Fruit fly (Drosophila melanogaster) whole organism, embryonic: ENCODE data around the gene CG4101.

Source experiments
- Adf1 ChIP-seq: fragments of 200-800 bp; sonication (Bioruptor generic); IDR thresholded peaks from 2 replicates; pipeline ENCODE4 v1.3.6; 2022; ENCODE audit warnings: missing biosample characterization, missing genetic modification characterization
- CG10321 ChIP-seq: fragments of 200-800 bp; sonication (Bioruptor generic); IDR thresholded peaks from 2 replicates; pipeline ENCODE4 v1.3.6; 2022; ENCODE audit warnings: missing biosample characterization, missing genetic modification characterization
- CG10431 ChIP-seq: fragments of 200-800 bp; sonication (Bioruptor generic); optimal IDR thresholded peaks from 3 replicates; lab custom pipeline; 2018; ENCODE audit warnings: missing biosample characterization, mild to moderate bottlenecking, missing genetic modification characterization
- CG10543 ChIP-seq: fragments of 200-800 bp; sonication (Bioruptor generic); optimal IDR thresholded peaks from 3 replicates; lab custom pipeline; 2017; ENCODE audit warnings: missing biosample characterization, mild to moderate bottlenecking, missing genetic modification characterization, moderate library complexity
- CG11398 ChIP-seq: fragments of 200-800 bp; sonication (Bioruptor generic); optimal IDR thresholded peaks from 2 replicates; lab custom pipeline; 2016; ENCODE audit warnings: missing biosample characterization, missing genetic modification characterization
- CG11696 ChIP-seq: fragments of 200-800 bp; sonication (Bioruptor generic); IDR thresholded peaks from 2 replicates; pipeline ENCODE4 v1.3.6; 2022; ENCODE audit warnings: missing biosample characterization, missing genetic modification characterization
- CG11723 ChIP-seq: fragments of 200-800 bp; sonication (Bioruptor generic); optimal IDR thresholded peaks from 2 replicates; lab custom pipeline; 2017; ENCODE audit warnings: missing biosample characterization, mild to moderate bottlenecking, missing genetic modification characterization
- CG12155 ChIP-seq: fragments of 200-800 bp; sonication (Bioruptor generic); optimal IDR thresholded peaks from 3 replicates; lab custom pipeline; 2016; ENCODE audit warnings: missing biosample characterization, missing genetic modification characterization
- CG13296 ChIP-seq: fragments of 200-800 bp; sonication (Bioruptor generic); optimal IDR thresholded peaks from 3 replicates; lab custom pipeline; 2018; ENCODE audit warnings: missing biosample characterization, mild to moderate bottlenecking, missing genetic modification characterization
- CG1647 ChIP-seq: fragments of 200-800 bp; sonication (Bioruptor generic); optimal IDR thresholded peaks from 3 replicates; lab custom pipeline; 2016; ENCODE audit warnings: missing biosample characterization, missing genetic modification characterization
- CG17802 ChIP-seq: fragments of 200-800 bp; sonication (Bioruptor generic); optimal IDR thresholded peaks from 2 replicates; lab custom pipeline; 2018; ENCODE audit warnings: missing biosample characterization, mild to moderate bottlenecking, missing genetic modification characterization, moderate library complexity
- CG17829 ChIP-seq: fragments of 200-800 bp; optimal IDR thresholded peaks from 2 replicates; lab custom pipeline; 2019; ENCODE audit warnings: missing biosample characterization, mild to moderate bottlenecking, missing genetic modification characterization, moderate library complexity
- CG1832 ChIP-seq: fragments of 200-800 bp; sonication (Bioruptor generic); optimal IDR thresholded peaks from 2 replicates; lab custom pipeline; 2017; ENCODE audit warnings: missing biosample characterization, mild to moderate bottlenecking, missing genetic modification characterization, inconsistent platforms
- CG2889 ChIP-seq: fragments of 200-800 bp; sonication (Bioruptor generic); IDR thresholded peaks from 3 replicates; pipeline ENCODE4 v1.3.6; 2022; ENCODE audit warnings: missing biosample characterization, missing genetic modification characterization
- CG31365 ChIP-seq: fragments of 200-800 bp; sonication (Bioruptor generic); optimal IDR thresholded peaks from 2 replicates; lab custom pipeline; 2018; ENCODE audit warnings: missing biosample characterization, mild to moderate bottlenecking, missing genetic modification characterization
- CG32532 ChIP-seq: fragments of 200-800 bp; sonication (Bioruptor generic); IDR thresholded peaks from 2 replicates; pipeline ENCODE4 v1.3.6; 2022; ENCODE audit warnings: missing biosample characterization, missing genetic modification characterization
- CG32767 ChIP-seq: fragments of 200-800 bp; sonication (Bioruptor generic); IDR thresholded peaks from 2 replicates; pipeline ENCODE4 v1.3.6; 2022; ENCODE audit warnings: missing biosample characterization, missing genetic modification characterization
- CG4360 ChIP-seq: fragments of 200-800 bp; sonication (Bioruptor generic); IDR thresholded peaks from 2 replicates; pipeline ENCODE4 v1.3.6; 2022; ENCODE audit warnings: missing biosample characterization, missing genetic modification characterization
- CG4707 ChIP-seq: fragments of 200-800 bp; sonication (Bioruptor generic); optimal IDR thresholded peaks from 2 replicates; lab custom pipeline; 2018; ENCODE audit warnings: missing biosample characterization, mild to moderate bottlenecking, missing genetic modification characterization, moderate library complexity
- CG5953 ChIP-seq: fragments of 200-800 bp; sonication (Bioruptor generic); IDR thresholded peaks from 2 replicates; pipeline ENCODE4 v1.3.6; 2022; ENCODE audit warnings: missing biosample characterization, missing genetic modification characterization
- CG7987 ChIP-seq: fragments of 200-800 bp; sonication (Bioruptor generic); optimal IDR thresholded peaks from 2 replicates; lab custom pipeline; 2018; ENCODE audit warnings: missing biosample characterization, mild to moderate bottlenecking, missing genetic modification characterization, moderate library complexity
- Dip2 ChIP-seq: fragments of 200-800 bp; sonication (Bioruptor generic); IDR thresholded peaks from 2 replicates; pipeline ENCODE4 v1.3.6; 2022; ENCODE audit warnings: missing biosample characterization, missing genetic modification characterization
- Elba2 ChIP-seq: fragments of 200-800 bp; sonication (Bioruptor generic); optimal IDR thresholded peaks from 3 replicates; lab custom pipeline; 2016; ENCODE audit warnings: missing biosample characterization, missing genetic modification characterization
- Ets97D ChIP-seq: fragments of 200-800 bp; sonication (Bioruptor generic); optimal IDR thresholded peaks from 3 replicates; lab custom pipeline; 2016; ENCODE audit warnings: missing biosample characterization, missing genetic modification characterization
- GATAe ChIP-seq: fragments of 200-800 bp; sonication (Bioruptor generic); conservative IDR thresholded peaks from 2 replicates; pipeline ENCODE4 v1.3.6; 2022; ENCODE audit warnings: missing biosample characterization, missing genetic modification characterization
- HLH4C ChIP-seq: fragments of 200-800 bp; sonication (Bioruptor generic); IDR thresholded peaks from 3 replicates; pipeline ENCODE4 v1.3.6; 2022; ENCODE audit warnings: missing biosample characterization, missing genetic modification characterization; ENCODE audit not compliant: partially characterized antibody
- NC2α ChIP-seq: fragments of 200-800 bp; sonication (Bioruptor generic); optimal IDR thresholded peaks from 2 replicates; lab custom pipeline; 2016; ENCODE audit warnings: missing biosample characterization, missing genetic modification characterization
- Spps ChIP-seq: fragments of 200-800 bp; sonication (Bioruptor generic); optimal IDR thresholded peaks from 2 replicates; lab custom pipeline; 2018; ENCODE audit warnings: missing biosample characterization, mild to moderate bottlenecking, missing genetic modification characterization
- Usf ChIP-seq: fragments of 200-800 bp; sonication (Bioruptor generic); optimal IDR thresholded peaks from 2 replicates; lab custom pipeline; 2017; ENCODE audit warnings: missing genotype, missing biosample characterization, missing genetic modification characterization
- ara ChIP-seq: fragments of 200-800 bp; sonication (Bioruptor generic); IDR thresholded peaks from 2 replicates; pipeline ENCODE4 v1.3.6; 2022; ENCODE audit warnings: missing biosample characterization, missing genetic modification characterization
- ci ChIP-seq: fragments of 200-800 bp; sonication (Bioruptor generic); IDR thresholded peaks from 3 replicates; pipeline ENCODE4 v1.3.6; 2022; ENCODE audit warnings: missing biosample characterization, missing genetic modification characterization
- dan ChIP-seq: fragments of 200-800 bp; sonication (Bioruptor generic); IDR thresholded peaks from 2 replicates; pipeline ENCODE4 v1.3.6; 2022; ENCODE audit warnings: missing biosample characterization, missing genetic modification characterization
- emc ChIP-seq: fragments of 200-800 bp; sonication (Bioruptor generic); optimal IDR thresholded peaks from 2 replicates; lab custom pipeline; 2016; ENCODE audit warnings: missing biosample characterization, missing genetic modification characterization
- exex ChIP-seq: fragments of 200-800 bp; sonication (Bioruptor generic); optimal IDR thresholded peaks from 4 replicates; lab custom pipeline; 2018; ENCODE audit warnings: missing biosample characterization, mild to moderate bottlenecking, missing genetic modification characterization, moderate library complexity
- eyg ChIP-seq: fragments of 200-800 bp; sonication (Bioruptor generic); optimal IDR thresholded peaks from 3 replicates; lab custom pipeline; 2016; ENCODE audit warnings: missing biosample characterization, missing genetic modification characterization
- fd3F ChIP-seq: fragments of 200-800 bp; sonication (Bioruptor generic); optimal IDR thresholded peaks from 2 replicates; lab custom pipeline; 2018; ENCODE audit warnings: missing biosample characterization, mild to moderate bottlenecking, missing genetic modification characterization, moderate library complexity
- grau ChIP-seq: fragments of 200-800 bp; optimal IDR thresholded peaks from 3 replicates; lab custom pipeline; 2019; ENCODE audit warnings: missing biosample characterization, mild to moderate bottlenecking, missing genetic modification characterization, moderate library complexity
- grn ChIP-seq: fragments of 200-800 bp; sonication (Bioruptor generic); optimal IDR thresholded peaks from 3 replicates; lab custom pipeline; 2017; ENCODE audit warnings: missing biosample characterization, missing genetic modification characterization
- h ChIP-seq: fragments of >200 bp; optimal IDR thresholded peaks from 2 replicates; lab custom pipeline; 2017
- hb ChIP-seq: fragments of 200-800 bp; sonication (Bioruptor generic); IDR thresholded peaks from 3 replicates; pipeline ENCODE4 v1.3.6; 2022; ENCODE audit warnings: missing biosample characterization, missing genetic modification characterization; ENCODE audit not compliant: partially characterized antibody
- hkb ChIP-seq, 2 experiments: fragments of 200-800 bp in 1 of 2; fragments of >200 bp in 1 of 2; sonication (Bioruptor generic) in 1 of 2; IDR thresholded peaks in 1 of 2; optimal IDR thresholded peaks in 1 of 2; 2 replicates each; pipeline versions ENCODE4 v1.3.6 to Lab custom; 2017 to 2022; ENCODE audit warnings: missing biosample characterization in 1 of 2, missing genetic modification characterization in 1 of 2
- ind ChIP-seq: fragments of 200-800 bp; sonication (Bioruptor generic); optimal IDR thresholded peaks from 3 replicates; lab custom pipeline; 2016; ENCODE audit warnings: missing biosample characterization, missing genetic modification characterization
- jumu ChIP-seq: fragments of 200-800 bp; sonication (Bioruptor generic); optimal IDR thresholded peaks from 3 replicates; lab custom pipeline; 2016; ENCODE audit warnings: missing biosample characterization, missing genetic modification characterization
- kay ChIP-seq: fragments of 200-800 bp; sonication (Bioruptor generic); optimal IDR thresholded peaks from 2 replicates; lab custom pipeline; 2016; ENCODE audit warnings: missing biosample characterization, missing genetic modification characterization
- knrl ChIP-seq: fragments of 200-800 bp; sonication (Bioruptor generic); IDR thresholded peaks from 3 replicates; pipeline ENCODE4 v1.3.6; 2022; ENCODE audit warnings: missing biosample characterization, missing genetic modification characterization; ENCODE audit not compliant: partially characterized antibody
- pita ChIP-seq: fragments of 200-800 bp; sonication (Bioruptor generic); optimal IDR thresholded peaks from 2 replicates; lab custom pipeline; 2017; ENCODE audit warnings: missing biosample characterization, mild to moderate bottlenecking, missing genetic modification characterization
- sob ChIP-seq: fragments of 200-800 bp; sonication (Bioruptor generic); IDR thresholded peaks from 2 replicates; pipeline ENCODE4 v1.3.6; 2022; ENCODE audit warnings: missing biosample characterization, missing genetic modification characterization
- stwl ChIP-seq: fragments of 200-800 bp; sonication (Bioruptor generic); optimal IDR thresholded peaks from 3 replicates; lab custom pipeline; 2018; ENCODE audit warnings: missing biosample characterization, mild to moderate bottlenecking, missing genetic modification characterization, moderate library complexity
- wdn ChIP-seq: fragments of 200-800 bp; sonication (Bioruptor generic); IDR thresholded peaks from 2 replicates; pipeline ENCODE4 v1.3.6; 2022; ENCODE audit warnings: missing biosample characterization, missing genetic modification characterization

CG4101 gene

DNA sequence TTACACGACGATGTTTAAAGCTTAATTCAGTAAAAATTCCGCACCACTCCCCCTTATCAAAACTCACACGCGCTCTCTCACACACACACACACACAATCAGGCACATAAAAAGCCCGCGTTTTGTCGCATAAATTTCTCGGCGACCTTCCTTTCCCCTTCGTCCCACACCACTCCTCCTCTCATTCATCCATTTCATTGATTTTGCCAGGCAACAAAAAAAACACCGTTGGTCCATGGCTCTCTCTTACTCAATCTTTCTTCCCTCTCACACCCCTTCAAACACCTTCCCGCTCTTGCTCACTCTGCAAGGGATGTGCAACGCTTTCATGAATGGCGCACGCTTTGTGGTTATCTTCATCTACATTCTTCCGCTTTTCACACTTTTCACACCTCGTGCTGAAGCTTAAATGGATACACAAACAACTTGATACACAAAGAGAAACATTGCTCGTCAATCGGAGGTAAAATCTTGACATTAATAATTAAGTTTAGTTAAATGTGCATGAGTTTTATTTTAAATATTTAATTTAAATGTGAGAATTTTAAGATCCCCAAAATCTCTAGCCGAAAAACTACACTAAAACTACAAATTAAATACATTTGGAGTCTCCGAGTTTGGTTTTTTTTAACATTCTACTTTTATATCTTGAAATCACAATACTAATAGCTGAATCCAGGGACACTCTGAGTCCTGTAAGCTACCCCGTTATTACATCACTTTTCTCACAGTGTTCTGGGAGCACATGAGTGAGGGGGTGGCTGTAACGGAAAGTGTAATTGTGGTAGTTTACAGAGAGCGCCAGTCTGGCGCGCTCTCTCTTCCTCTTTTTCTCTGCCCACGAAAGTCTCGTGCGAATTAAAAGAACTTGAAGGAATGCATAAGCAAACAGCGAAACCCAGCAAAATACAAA, 47.9 kb downstream of the CG4101 start (continued):
- TF ChIP-seq Adf1: peak; percentile 79
- peak; percentile 95 for TF ChIP-seq ci (GFP tag; lab: Robert Waterston, UW)
- TF ChIP-seq Ets97D (GFP tag; lab: Kevin White, UChicago): peak; percentile 78
- no peak for TF ChIP-seq pita
- peak; percentile 95 for TF ChIP-seq CG11723 (GFP tag; lab: Kevin White, UChicago)
- no peak for TF ChIP-seq knrl (GFP tag; lab: Robert Waterston, UW)
- TF ChIP-seq stwl (tag; lab: Kevin White, UChicago): peak; percentile 23
- TF ChIP-seq emc (GFP tag; lab: Kevin White, UChicago): peak; percentile 86
- peak; percentile 94 for TF ChIP-seq grau (tag; lab: Kevin White, UChicago)
- TF ChIP-seq CG2889 (GFP tag; lab: Robert Waterston, UW): peak; percentile 93
- TF ChIP-seq CG11398 (GFP tag; lab: Kevin White, UChicago): peak; percentile 80
- peak; percentile 74 for TF ChIP-seq grn
- peak; percentile 94 for TF ChIP-seq fd3F (GFP tag; lab: Kevin White, UChicago)
- peak; percentile 89 for TF ChIP-seq Usf (GFP tag; lab: Kevin White, UChicago)
- peak; percentile 92 for TF ChIP-seq jumu
- peak; percentile 92 for TF ChIP-seq CG7987 (GFP tag; lab: Kevin White, UChicago)
- no peak for TF ChIP-seq h (lab: Kevin White, UChicago)
- peak; percentile 64; the same call in 1 of the 2 replicates for TF ChIP-seq CG10321 (GFP tag; lab: Robert Waterston, UW)
- peak; percentile 80 for TF ChIP-seq exex (tag; lab: Kevin White, UChicago)
- TF ChIP-seq CG17802: peak; percentile 85
- peak; percentile 88 for TF ChIP-seq CG11696 (GFP tag; lab: Robert Waterston, UW)
- peak; percentile 94 for TF ChIP-seq CG32532 (GFP tag; lab: Robert Waterston, UW)
- peak; percentile 93 for TF ChIP-seq CG1647 (GFP tag; lab: Kevin White, UChicago)
- no peak for TF ChIP-seq HLH4C (GFP tag; lab: Robert Waterston, UW)
- TF ChIP-seq hkb (optimal IDR thresholded peaks at IDR 0.05; lab: Kevin White, UChicago): no peak
- TF ChIP-seq hkb (GFP tag; IDR thresholded peaks at IDR 0.05; lab: Robert Waterston, UW): peak; percentile 96
- TF ChIP-seq CG4360 (GFP tag; lab: Robert Waterston, UW): peak; percentile 77
- peak; percentile 96 for TF ChIP-seq sob (GFP tag; lab: Robert Waterston, UW)
- peak; percentile 92 for TF ChIP-seq CG5953 (GFP tag; lab: Robert Waterston, UW)
- TF ChIP-seq eyg (GFP tag; lab: Kevin White, UChicago): peak; percentile 84
- TF ChIP-seq NC2α (GFP tag; lab: Kevin White, UChicago): peak; percentile 78
- TF ChIP-seq CG10431 (GFP tag; lab: Kevin White, UChicago): peak; percentile 90
- peak; percentile 95 for TF ChIP-seq CG32767 (GFP tag; lab: Robert Waterston, UW)
- peak; percentile 92 for TF ChIP-seq Spps (tag; lab: Kevin White, UChicago)
- peak; percentile 92 for TF ChIP-seq ara (GFP tag; lab: Robert Waterston, UW)
- TF ChIP-seq GATAe (GFP tag; lab: Robert Waterston, UW): peak; percentile 83
- TF ChIP-seq CG1832 (GFP tag; lab: Kevin White, UChicago): peak; percentile 48
- TF ChIP-seq dan (GFP tag; lab: Robert Waterston, UW): peak; percentile 72
- peak; percentile 89 for TF ChIP-seq wdn (GFP tag; lab: Robert Waterston, UW)
- peak; percentile 98 for TF ChIP-seq ind (GFP tag; lab: Kevin White, UChicago)
- TF ChIP-seq CG4707 (GFP tag; lab: Kevin White, UChicago): peak; percentile 88
- peak; percentile 50 for TF ChIP-seq Elba2 (GFP tag; lab: Kevin White, UChicago)
- peak; percentile 93 for TF ChIP-seq CG12155
- peak; percentile 97 for TF ChIP-seq CG13296 (GFP tag; lab: Kevin White, UChicago)
- peak; percentile 96 for TF ChIP-seq CG10543
- 0 out of 2 replicates have a peak, but pooled peaks have one; percentile 48 for TF ChIP-seq Dip2 (GFP tag; lab: Robert Waterston, UW)
- TF ChIP-seq CG17829 (tag; lab: Kevin White, UChicago): peak; percentile 95
- TF ChIP-seq kay (GFP tag; lab: Kevin White, UChicago): peak; percentile 86
- TF ChIP-seq hb (GFP tag; lab: Robert Waterston, UW): no peak
- peak; percentile 73 for TF ChIP-seq CG31365 (tag; lab: Kevin White, UChicago)
